Worm (Caenorhabditis elegans) whole organism, L4/young adult: ENCODE data around the gene C29F9.8.

Experiments used
- W03F9.2 ChIP-seq: fragments of 150-350 bp; optimal IDR thresholded peaks from 2 replicates; lab custom pipeline; 2014; ENCODE audit warnings: missing biosample characterization, missing genetic modification characterization
- dao-5 ChIP-seq: sonication (generic microtip); optimal IDR thresholded peaks from 2 replicates; lab custom pipeline; 2016; ENCODE audit warnings: missing genotype, missing genetic modification characterization, moderate library complexity, missing compliant biosample characterization
- him-1 ChIP-seq: sonication (generic microtip); optimal IDR thresholded peaks from 2 replicates; lab custom pipeline; 2016; ENCODE audit warnings: missing genotype, missing genetic modification reagents, missing genetic modification characterization, missing compliant biosample characterization

DNA sequence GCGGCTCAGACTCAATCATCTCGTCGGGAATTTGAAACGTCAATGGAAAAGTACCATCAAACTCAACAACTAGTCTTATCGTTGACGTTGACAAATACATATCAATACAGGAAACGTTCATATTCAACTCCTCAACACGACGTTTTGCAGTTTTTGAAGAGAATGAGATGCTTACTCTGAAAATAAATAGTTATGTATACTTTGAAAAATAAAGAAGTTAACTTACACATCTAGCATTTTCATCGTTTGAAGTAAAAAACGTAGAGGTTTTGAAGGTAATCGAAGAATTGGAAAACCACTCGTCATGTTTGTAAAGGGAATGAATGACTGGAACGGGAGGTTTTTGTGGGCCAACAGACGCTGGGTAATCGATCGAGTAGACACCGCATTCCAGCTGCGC lies 44.0 kb upstream of the C29F9.8 start, which contains the start of gene fbxb-81:
- no peak for TF ChIP-seq W03F9.2 (tag; lab: Kevin White, UChicago)
- TF ChIP-seq him-1 = no peak
- no peak for TF ChIP-seq dao-5 (tag; lab: Kevin White, UChicago)
